Fruit fly (Drosophila melanogaster): ENCODE results near the gene CG32119.

dm6 chr3L:13197551-13197950 is 51.0 kb downstream of the CG32119 start:
- TF ChIP-seq h (GFP tag; optimal IDR thresholded peaks at IDR 0.05): no peak
- no peak for TF ChIP-seq Vsx2 (GFP tag; optimal IDR thresholded peaks at IDR 0.05; ENCODE audit: partially characterized antibody)
- no peak for TF ChIP-seq psq (GFP tag; optimal IDR thresholded peaks at IDR 0.05)
- no peak for TF ChIP-seq Dif (GFP tag; optimal IDR thresholded peaks at IDR 0.05; ENCODE audit: partially characterized antibody)
- no peak for TF ChIP-seq Rel (GFP tag; optimal IDR thresholded peaks at IDR 0.05)
- no peak for TF ChIP-seq Rel (tag; optimal IDR thresholded peaks at IDR 0.05)
- TF ChIP-seq br (GFP tag; optimal IDR thresholded peaks at IDR 0.05): no peak
